Worm (Caenorhabditis elegans) whole organism, L4 larva: Measurements from ENCODE around the gene cyp-35B3.

Source experiments
- F49E8.2 ChIP-seq: sonication (generic microtip); optimal IDR thresholded peaks from 2 replicates; lab custom pipeline; 2016; ENCODE audit warnings: missing compliant biosample characterization, mild to moderate bottlenecking, missing genetic modification characterization, borderline replicate concordance
- mdl-1 ChIP-seq, 2 experiments: fragments of 150-350 bp in 1 of 2; sonication (generic microtip) in 1 of 2; optimal IDR thresholded peaks; 2 replicates each; lab custom pipeline; 2014 to 2017; ENCODE audit warnings: missing biosample characterization in 2 of 2, missing genetic modification characterization in 2 of 2
- nhr-42 ChIP-seq: fragments of 200-800 bp; sonication (Bioruptor generic); IDR thresholded peaks from 2 replicates; pipeline ENCODE4 v1.3.6; 2022; ENCODE audit warnings: missing genetic modification characterization, missing compliant biosample characterization
- nhr-76 ChIP-seq: fragments of 150-350 bp; optimal IDR thresholded peaks from 2 replicates; lab custom pipeline; 2014; ENCODE audit warnings: missing biosample characterization, missing genetic modification characterization
- pqm-1 ChIP-seq: sonication (generic microtip); optimal IDR thresholded peaks from 2 replicates; lab custom pipeline; 2017; ENCODE audit warnings: missing biosample characterization, missing genetic modification characterization
- zip-11 ChIP-seq: fragments of 200-800 bp; sonication (Bioruptor generic); IDR thresholded peaks from 2 replicates; pipeline ENCODE4 v1.3.6; 2022; ENCODE audit warnings: missing genetic modification characterization, missing compliant biosample characterization

DNA sequence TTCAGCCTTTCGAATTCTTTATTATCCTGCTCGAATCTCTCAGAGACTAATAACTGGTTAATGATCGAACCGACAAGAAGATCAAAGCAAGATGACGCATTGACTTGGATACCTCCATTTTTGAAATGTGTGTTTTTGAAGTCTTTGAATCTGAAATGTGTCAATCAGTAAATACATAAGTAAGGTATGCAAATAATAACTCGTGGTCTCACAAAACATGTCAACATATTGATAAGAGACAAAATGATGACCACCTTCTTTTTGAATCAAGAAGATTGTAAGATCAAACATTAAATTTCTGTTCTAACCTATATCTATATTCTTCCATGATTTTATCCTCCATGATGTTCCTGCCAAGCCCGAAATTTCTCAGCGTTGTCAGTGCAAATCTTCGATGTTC, 24.5 kb downstream of the cyp-35B3 start:
- TF ChIP-seq F49E8.2 (tag; lab: Kevin White, UChicago), result no peak
- TF ChIP-seq nhr-42, result no peak
- TF ChIP-seq mdl-1 (tag; optimal IDR thresholded peaks at IDR 0.05; lab: Kevin White, UChicago), result no peak
- TF ChIP-seq pqm-1 (tag; lab: Kevin White, UChicago), result no peak
- no peak for TF ChIP-seq zip-11 (GFP tag; lab: Robert Waterston, UW)
- TF ChIP-seq nhr-76 (tag; lab: Kevin White, UChicago), result no peak
